Fruit fly (Drosophila melanogaster) whole organism, wandering third instar larva: ENCODE data around the gene CG6028.
A peak's percentile ranks its signal among the peaks of the same experiment; 100 is the strongest.

Experiments
- Abd-B ChIP-seq: fragments of >200 bp; optimal IDR thresholded peaks from 2 replicates; lab custom pipeline; 2017; ENCODE audit warnings: missing biosample characterization, missing genetic modification characterization
- CG32264 ChIP-seq: fragments of 200-800 bp; sonication (Bioruptor generic); optimal IDR thresholded peaks from 2 replicates; lab custom pipeline; 2016; ENCODE audit warnings: missing biosample characterization, missing genetic modification characterization
- CG9705 ChIP-seq: fragments of 200-800 bp; sonication (Bioruptor generic); optimal IDR thresholded peaks from 2 replicates; lab custom pipeline; 2018; ENCODE audit warnings: missing biosample characterization, mild to moderate bottlenecking, missing genetic modification characterization
- Dif ChIP-seq: fragments of 200-275, 200-300 bp; sonication (Bioruptor generic); optimal IDR thresholded peaks from 2 replicates; lab custom pipeline; 2018; ENCODE audit warnings: missing biosample characterization, missing genetic modification characterization; ENCODE audit not compliant: partially characterized antibody
- GATAd ChIP-seq: sonication (Bioruptor generic); optimal IDR thresholded peaks from 2 replicates; lab custom pipeline; 2016; ENCODE audit warnings: missing biosample characterization, missing genetic modification characterization
- HLH106 ChIP-seq: fragments of 200-800 bp; optimal IDR thresholded peaks from 3 replicates; lab custom pipeline; 2019; ENCODE audit warnings: missing biosample characterization, mild to moderate bottlenecking, missing genetic modification characterization, moderate library complexity
- Hr78 ChIP-seq: fragments of >200 bp; optimal IDR thresholded peaks from 2 replicates; lab custom pipeline; 2017; ENCODE audit warnings: missing biosample characterization, missing genetic modification characterization
- Hr83 ChIP-seq: fragments of 200-300 bp; sonication (Bioruptor generic); optimal IDR thresholded peaks from 2 replicates; lab custom pipeline; 2016; ENCODE audit warnings: missing biosample characterization, mild to moderate bottlenecking, missing genetic modification characterization, moderate library complexity; ENCODE audit not compliant: poor library complexity, severe bottlenecking
- Mio ChIP-seq: sonication (Bioruptor generic); optimal IDR thresholded peaks from 2 replicates; lab custom pipeline; 2016; ENCODE audit warnings: missing biosample characterization, missing genetic modification characterization
- Myc ChIP-seq: fragments of >200 bp; optimal IDR thresholded peaks from 2 replicates; lab custom pipeline; 2017
- N ChIP-seq: fragments of >200 bp; optimal IDR thresholded peaks from 2 replicates; lab custom pipeline; 2018; ENCODE audit warnings: missing biosample characterization, missing external identifiers, missing genetic modification characterization
- OdsH ChIP-seq: fragments of 200-800 bp; sonication (Bioruptor generic); optimal IDR thresholded peaks from 2 replicates; lab custom pipeline; 2016; ENCODE audit warnings: missing biosample characterization, mild to moderate bottlenecking, missing genetic modification characterization
- Rel ChIP-seq, 2 experiments: fragments of 200-800 bp; sonication (Bioruptor generic) in 1 of 2; optimal IDR thresholded peaks; 2 replicates in 1 of 2; 3 replicates in 1 of 2; lab custom pipeline; 2016 to 2019; ENCODE audit warnings: mild to moderate bottlenecking in 2 of 2, missing biosample characterization in 2 of 2, missing genetic modification characterization in 2 of 2, moderate library complexity in 1 of 2
- Sp1 ChIP-seq: fragments of 200-800 bp; sonication (Bioruptor generic); optimal IDR thresholded peaks from 3 replicates; lab custom pipeline; 2019; ENCODE audit warnings: missing biosample characterization, mild to moderate bottlenecking, missing genetic modification characterization, moderate library complexity
- Vsx2 ChIP-seq: fragments of 200-300, 225-300 bp; sonication (Bioruptor generic); optimal IDR thresholded peaks from 2 replicates; lab custom pipeline; 2018; ENCODE audit warnings: missing biosample characterization, missing genetic modification characterization; ENCODE audit not compliant: partially characterized antibody
- dl ChIP-seq, 2 experiments: fragments of 175-275, 200-275 bp in 1 of 2; fragments of 200-275 bp in 1 of 2; sonication (Bioruptor generic); optimal IDR thresholded peaks; lab custom pipeline; 2018; ENCODE audit warnings: mild to moderate bottlenecking in 2 of 2, missing biosample characterization in 2 of 2, missing genetic modification characterization in 2 of 2, moderate library complexity in 2 of 2; ENCODE audit not compliant: partially characterized antibody in 2 of 2, insufficient read depth in 1 of 2
- ey ChIP-seq: fragments of 200-800 bp; sonication (Bioruptor generic); optimal IDR thresholded peaks from 2 replicates; lab custom pipeline; 2016; ENCODE audit warnings: missing biosample characterization, missing genetic modification characterization
- foxo ChIP-seq, 2 experiments: fragments of 200-800 bp; sonication (Bioruptor generic); optimal IDR thresholded peaks; 2 replicates in 1 of 2; 3 replicates in 1 of 2; lab custom pipeline; 2016 to 2017; ENCODE audit warnings: missing biosample characterization in 2 of 2, missing genetic modification characterization in 2 of 2
- fru ChIP-seq: fragments of 200-800 bp; sonication (Bioruptor generic); optimal IDR thresholded peaks from 3 replicates; lab custom pipeline; 2016; ENCODE audit warnings: missing biosample characterization, mild to moderate bottlenecking, missing genetic modification characterization
- jim ChIP-seq: fragments of 175-275, 200-325 bp; sonication (Bioruptor generic); optimal IDR thresholded peaks from 2 replicates; lab custom pipeline; 2016; ENCODE audit warnings: missing biosample characterization, mild to moderate bottlenecking, missing genetic modification characterization
- psq ChIP-seq: fragments of 200-800 bp; sonication (Bioruptor generic); optimal IDR thresholded peaks from 3 replicates; lab custom pipeline; 2017; ENCODE audit warnings: missing biosample characterization, mild to moderate bottlenecking, missing genetic modification characterization, moderate library complexity
- rgr ChIP-seq: fragments of 200-800 bp; sonication (Bioruptor generic); optimal IDR thresholded peaks from 3 replicates; lab custom pipeline; 2016; ENCODE audit warnings: missing biosample characterization, mild to moderate bottlenecking, missing genetic modification characterization
- sage ChIP-seq: fragments of 200-800 bp; sonication (Bioruptor generic); optimal IDR thresholded peaks from 2 replicates; lab custom pipeline; 2016; ENCODE audit warnings: missing biosample characterization, mild to moderate bottlenecking, missing genetic modification characterization
- sv ChIP-seq: fragments of 200-800 bp; sonication (Bioruptor generic); optimal IDR thresholded peaks from 3 replicates; lab custom pipeline; 2016; ENCODE audit warnings: missing biosample characterization, missing genetic modification characterization
- tai ChIP-seq: sonication (Bioruptor generic); optimal IDR thresholded peaks from 2 replicates; lab custom pipeline; 2016; ENCODE audit warnings: missing biosample characterization, missing genetic modification characterization
- usp ChIP-seq: fragments of >200 bp; optimal IDR thresholded peaks from 2 replicates; lab custom pipeline; 2017; ENCODE audit warnings: missing biosample characterization, missing genetic modification characterization
- woc ChIP-seq: sonication (Bioruptor generic); optimal IDR thresholded peaks from 2 replicates; lab custom pipeline; 2016; ENCODE audit warnings: missing biosample characterization, mild to moderate bottlenecking, missing genetic modification characterization

CG6028 gene

DNA sequence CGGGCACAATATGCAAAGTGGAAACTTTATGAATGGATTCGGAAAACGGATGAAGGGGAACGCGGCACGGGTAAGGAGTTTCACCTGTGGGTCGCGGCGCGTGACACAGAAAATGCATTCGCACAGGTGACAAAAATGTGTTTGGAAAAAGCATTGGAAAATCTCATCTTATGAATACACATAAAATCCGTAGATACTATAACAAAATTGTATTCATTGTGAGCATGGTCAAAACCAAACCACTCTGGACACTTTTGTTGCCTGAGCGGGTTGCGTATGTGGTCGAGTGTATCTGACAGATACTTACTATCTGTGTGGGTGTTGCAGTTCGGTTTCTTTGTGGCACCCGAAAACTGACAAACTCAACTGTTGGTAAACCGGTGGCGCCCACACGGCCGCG lies 14.2 kb upstream of the CG6028 start:
- TF ChIP-seq ey (GFP tag; lab: Kevin White, UChicago) (peak; percentile 62), psq (GFP tag; lab: Kevin White, UChicago) (peak; percentile 50), Dif (GFP tag; lab: Kevin White, UChicago) (no peak), HLH106 (tag; lab: Kevin White, UChicago) (peak; percentile 19), foxo (GFP tag; optimal IDR thresholded peaks at IDR 0.05; lab: Kevin White, UChicago) (no peak), Sp1 (peak; percentile 10), OdsH (GFP tag; lab: Kevin White, UChicago) (peak; percentile 61), rgr (GFP tag; lab: Kevin White, UChicago) (peak; percentile 71)
- TF ChIP-seq, all 38 proteins: peak for 6

DNA sequence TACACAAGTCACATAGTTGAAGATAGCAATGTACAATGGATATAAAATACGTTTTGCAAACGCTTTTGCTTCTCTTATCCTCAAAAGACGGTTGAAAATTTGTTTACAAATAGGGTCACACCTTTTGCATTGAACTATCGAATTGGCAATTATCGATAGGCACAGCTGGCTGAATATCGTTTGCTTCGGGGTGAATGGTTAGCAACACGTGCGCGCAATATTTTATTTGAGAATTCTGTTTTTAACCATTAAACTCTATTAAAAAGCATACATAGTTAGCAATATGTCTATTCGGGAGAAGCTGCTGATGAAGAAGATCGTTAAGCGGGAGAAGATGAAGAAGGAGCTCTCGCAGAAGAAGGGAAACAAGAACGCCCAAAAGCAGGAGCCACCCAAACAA lies 10.2 kb upstream of the CG6028 start:
- TF ChIP-seq Rel (GFP tag; optimal IDR thresholded peaks at IDR 0.05; lab: Kevin White, UChicago) (no peak), Rel (tag; optimal IDR thresholded peaks at IDR 0.05; lab: Kevin White, UChicago) (peak; percentile 56), psq (GFP tag; lab: Kevin White, UChicago) (no peak), Myc (lab: Kevin White, UChicago) (peak; percentile 52)

DNA sequence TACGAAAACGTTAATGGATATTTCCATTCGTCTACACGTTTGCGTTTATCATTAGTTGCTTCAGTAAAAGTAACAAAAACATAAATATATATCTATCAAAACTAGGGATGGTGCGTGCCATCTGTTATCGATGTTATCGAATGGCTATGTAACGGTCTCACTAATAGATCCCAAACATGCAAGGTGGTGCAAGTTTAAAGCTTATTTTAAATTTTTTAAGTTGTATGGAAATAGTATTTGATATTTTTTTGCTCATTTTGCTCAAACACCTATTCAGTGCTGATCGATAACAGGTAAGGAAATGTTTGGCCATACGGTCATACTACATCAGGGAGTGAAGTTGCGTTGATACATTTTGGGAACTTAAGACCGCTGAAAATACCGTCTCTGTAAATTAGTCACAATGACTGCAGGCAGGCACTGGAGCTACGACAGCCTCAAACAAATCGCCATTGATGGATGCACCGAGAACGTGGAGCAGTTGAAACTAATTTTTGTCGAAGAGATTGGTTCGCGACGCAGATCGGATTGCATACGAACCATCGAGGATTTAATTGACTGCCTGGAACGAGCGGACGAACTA lies 8.9 kb upstream of the CG6028 start, which contains the start of the genes CG45099, CG6015, pit and Fadd:
TSS of gene CG45099 (minus strand) at position 127 of the 583 bp plus-strand sequence.
TSS of gene CG6015 (minus strand) at position 127 of the 583 bp plus-strand sequence.
TSS of gene pit (plus strand) at position 139 of the 583 bp plus-strand sequence.
TSS of gene Fadd (plus strand) at position 296 of the 583 bp plus-strand sequence.
- TF ChIP-seq CG32264 (GFP tag; lab: Kevin White, UChicago) (peak; percentile 7), fru (GFP tag; lab: Kevin White, UChicago) (no peak)

DNA sequence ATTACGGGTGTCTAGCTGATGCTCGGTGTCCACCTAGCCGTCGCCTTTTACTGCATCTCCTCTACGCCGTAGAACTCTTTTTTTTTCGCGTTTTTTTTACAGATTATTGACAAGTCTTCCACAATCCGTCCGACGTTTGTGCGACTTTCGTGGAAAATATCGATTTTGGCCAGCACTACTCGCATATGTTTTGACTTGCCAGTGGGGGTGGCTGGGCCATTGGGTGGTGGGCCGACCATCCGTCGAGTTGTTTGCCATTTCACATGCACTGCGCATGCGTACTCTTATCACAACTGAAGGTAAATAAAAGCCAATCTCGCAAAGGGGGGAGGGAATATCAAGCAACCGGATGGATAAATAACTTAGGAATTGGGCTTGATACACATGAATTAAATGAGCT lies 6.4 kb upstream of the CG6028 start, which contains the start of gene CG13409:
TSS of gene CG13409 (minus strand) at position 163 of the 400 bp plus-strand sequence.
- TF ChIP-seq sv (GFP tag; lab: Kevin White, UChicago): no peak
- TF ChIP-seq CG9705 (GFP tag; lab: Kevin White, UChicago): no peak
- no peak for TF ChIP-seq woc (GFP tag; lab: Kevin White, UChicago)
- no peak for TF ChIP-seq Dif (GFP tag; lab: Kevin White, UChicago)
- no peak for TF ChIP-seq Hr78 (GFP tag; lab: Kevin White, UChicago)
- no peak for TF ChIP-seq rgr (GFP tag; lab: Kevin White, UChicago)
- TF ChIP-seq sage (GFP tag; lab: Kevin White, UChicago): no peak
- TF ChIP-seq usp (GFP tag; lab: Kevin White, UChicago): no peak
- TF ChIP-seq N: no peak
- TF ChIP-seq dl (GFP tag; optimal IDR thresholded peaks at IDR 0.05; lab: Kevin White, UChicago; ENCODE audit: insufficient read depth in 1 of 2, partially characterized antibody in 2 of 2): no peak
- TF ChIP-seq Hr83: no peak
- TF ChIP-seq GATAd (GFP tag; lab: Kevin White, UChicago): no peak
- TF ChIP-seq Mio (GFP tag; lab: Kevin White, UChicago): no peak
- no peak for TF ChIP-seq foxo (GFP tag; optimal IDR thresholded peaks at IDR 0.05; lab: Kevin White, UChicago)
- TF ChIP-seq Sp1: no peak
- TF ChIP-seq Abd-B (GFP tag; lab: Kevin White, UChicago): no peak
- no peak for TF ChIP-seq tai
- no peak for TF ChIP-seq Vsx2 (GFP tag; lab: Kevin White, UChicago)
- TF ChIP-seq jim: no peak

DNA sequence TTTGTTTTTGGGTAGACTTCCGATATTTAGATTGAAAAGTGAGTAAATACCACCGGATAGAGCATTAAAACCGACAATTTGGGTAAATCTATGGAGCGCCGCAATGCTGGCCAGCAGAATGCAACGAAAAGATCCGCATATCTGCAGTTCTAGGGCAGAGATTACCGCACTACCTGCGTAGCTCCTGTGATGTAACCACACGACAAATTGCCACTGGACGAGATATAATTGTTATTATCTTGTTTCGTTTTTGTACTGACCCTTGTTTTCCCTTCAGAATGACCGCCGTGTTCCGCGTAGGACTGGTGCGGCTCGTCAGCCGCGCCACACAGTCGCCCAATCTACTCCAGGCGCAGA lies 2.4 kb upstream of the CG6028 start:
- TF ChIP-seq Dif (GFP tag; lab: Kevin White, UChicago): no peak
- TF ChIP-seq CG32264 (GFP tag; lab: Kevin White, UChicago): no peak
